Worm (Caenorhabditis elegans): ENCODE measurements around the gene srh-258.

ce11 chrV:15399691-15400377, 5.1 kb upstream of the srh-258 start, which contains the start of the genes T06E6.15 and sri-7:
- TF ChIP-seq fos-1 (tag; optimal IDR thresholded peaks at IDR 0.05) (peak; percentile 33), crh-2 (tag; optimal IDR thresholded peaks at IDR 0.05) (no peak), snpc-4 (tag; optimal IDR thresholded peaks at IDR 0.05) (no peak), alr-1 (tag; optimal IDR thresholded peaks at IDR 0.05) (no peak), nhr-21 (tag; optimal IDR thresholded peaks at IDR 0.05) (no peak), nhr-25 (tag; optimal IDR thresholded peaks at IDR 0.05) (no peak)

Data from whole organism, L2 larva.